Fruit fly (Drosophila melanogaster): Measurements from ENCODE around the gene eIF4EHP.

The eIF4EHP gene

dm6 chr3R:24025715-24026467 lies 82.9 kb downstream of the eIF4EHP start:
- TF ChIP-seq psq (optimal IDR thresholded peaks at IDR 0.05) (no peak), Sin3A (optimal IDR thresholded peaks at IDR 0.05) (no peak), Myc (optimal IDR thresholded peaks at IDR 0.05) (no peak), ttk (optimal IDR thresholded peaks at IDR 0.05) (no peak), insv (optimal IDR thresholded peaks at IDR 0.05) (no peak), h (optimal IDR thresholded peaks at IDR 0.05) (no peak)

- no peak for TF ChIP-seq psq (optimal IDR thresholded peaks at IDR 0.05)
- TF ChIP-seq Myc (optimal IDR thresholded peaks at IDR 0.05): no peak
- peak; percentile 87 for TF ChIP-seq ttk (optimal IDR thresholded peaks at IDR 0.05)
- TF ChIP-seq h (optimal IDR thresholded peaks at IDR 0.05): no peak
- no peak for TF ChIP-seq Sin3A (optimal IDR thresholded peaks at IDR 0.05)
These were observed 84.1 kb downstream of the eIF4EHP start for dm6 chr3R:24024688-24025087.

- TF ChIP-seq Myc (optimal IDR thresholded peaks at IDR 0.05): no peak
- no peak for TF ChIP-seq Sin3A (optimal IDR thresholded peaks at IDR 0.05)
These were observed 84.6 kb downstream of the eIF4EHP start for dm6 chr3R:24024123-24024522.

- no peak for TF ChIP-seq ttk (optimal IDR thresholded peaks at IDR 0.05)
- no peak for TF ChIP-seq Myc (optimal IDR thresholded peaks at IDR 0.05)
- TF ChIP-seq h (optimal IDR thresholded peaks at IDR 0.05): no peak
- TF ChIP-seq insv (optimal IDR thresholded peaks at IDR 0.05): no peak
These were observed 86.9 kb downstream of the eIF4EHP start for dm6 chr3R:24021895-24022294.

dm6 chr3R:24017648-24018047 lies 91.1 kb downstream of the eIF4EHP start:
- TF ChIP-seq insv (optimal IDR thresholded peaks at IDR 0.05) (no peak), Sin3A (optimal IDR thresholded peaks at IDR 0.05) (no peak), psq (optimal IDR thresholded peaks at IDR 0.05) (no peak), ttk (optimal IDR thresholded peaks at IDR 0.05) (no peak), h (optimal IDR thresholded peaks at IDR 0.05) (no peak), Myc (optimal IDR thresholded peaks at IDR 0.05) (no peak)

dm6 chr3R:24015939-24016913 lies 92.5 kb downstream of the eIF4EHP start:
- TF ChIP-seq h (optimal IDR thresholded peaks at IDR 0.05) (no peak), psq (optimal IDR thresholded peaks at IDR 0.05) (no peak), ttk (optimal IDR thresholded peaks at IDR 0.05) (no peak), Sin3A (optimal IDR thresholded peaks at IDR 0.05) (no peak)

dm6 chr3R:24015449-24015848 lies 93.3 kb downstream of the eIF4EHP start:
- no peak for TF ChIP-seq insv (optimal IDR thresholded peaks at IDR 0.05)
- TF ChIP-seq h (optimal IDR thresholded peaks at IDR 0.05): no peak
- no peak for TF ChIP-seq Sin3A (optimal IDR thresholded peaks at IDR 0.05)
- no peak for TF ChIP-seq ttk (optimal IDR thresholded peaks at IDR 0.05)

- TF ChIP-seq Sin3A (optimal IDR thresholded peaks at IDR 0.05) (no peak), Myc (optimal IDR thresholded peaks at IDR 0.05) (no peak), psq (optimal IDR thresholded peaks at IDR 0.05) (no peak), h (optimal IDR thresholded peaks at IDR 0.05) (no peak), insv (optimal IDR thresholded peaks at IDR 0.05) (no peak), ttk (optimal IDR thresholded peaks at IDR 0.05) (no peak)
These were observed 94.2 kb downstream of the eIF4EHP start for dm6 chr3R:24014600-24014999.

All from Kc167 (cell line).